Fruit fly (Drosophila melanogaster): ENCODE measurements around the gene JTBR.

The JTBR gene

DNA sequence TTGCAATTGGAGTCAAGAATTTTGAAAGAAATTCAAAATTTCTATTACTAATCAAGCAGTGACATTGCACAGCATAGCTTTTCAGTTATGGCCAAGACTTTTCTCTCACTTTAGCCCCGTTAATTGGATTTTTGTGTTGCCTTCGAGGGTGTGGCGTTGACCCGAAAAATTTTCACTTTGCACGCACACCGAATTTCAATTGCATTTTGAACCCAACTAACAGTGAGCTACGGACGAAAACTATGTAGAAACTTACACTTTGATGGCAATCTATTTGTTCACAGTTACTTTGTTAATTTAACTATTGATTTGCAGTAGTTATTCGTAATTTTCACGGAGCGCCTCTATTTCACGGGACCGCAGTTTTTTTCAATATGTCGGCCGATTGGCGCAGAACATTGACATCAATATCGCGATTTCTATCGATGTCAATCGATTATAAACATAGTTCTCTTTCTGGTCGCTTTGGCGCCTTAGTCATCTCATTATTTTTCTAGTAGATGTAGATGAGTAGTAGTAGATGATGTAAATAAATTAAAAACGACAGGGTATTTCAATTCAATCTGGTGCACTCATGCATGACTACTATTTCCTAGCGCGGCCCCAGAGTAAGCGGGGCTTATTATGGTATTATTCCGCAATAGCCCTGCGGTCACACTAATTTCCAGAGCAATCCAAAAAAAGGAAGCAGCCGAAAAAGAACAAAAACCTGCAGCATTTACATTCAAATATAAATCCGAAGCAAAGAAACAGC is 7.5 kb downstream of the JTBR start, which contains the start of the genes alpha-Spec, dlt and Cdc37 (continued):
- TF ChIP-seq unc-4 (GFP tag; IDR thresholded peaks at IDR 0.05; ENCODE audit: partially characterized antibody) (peak; percentile 82), Pdp1 (GFP tag; optimal IDR thresholded peaks at IDR 0.05) (peak in 1 of 2 experiments; percentile 23), tx (GFP tag; optimal IDR thresholded peaks at IDR 0.05) (no peak), CG34224 (GFP tag; IDR thresholded peaks at IDR 0.05; ENCODE audit: partially characterized antibody) (peak; percentile 73; the same call in 2 of the 3 replicates), Scr (GFP tag; IDR thresholded peaks at IDR 0.05; ENCODE audit: partially characterized antibody) (peak; percentile 78), hth (optimal IDR thresholded peaks at IDR 0.05) (no peak), CG8944 (GFP tag; optimal IDR thresholded peaks at IDR 0.05) (no peak), Ets65A (GFP tag) (no peak), Dad (GFP tag; optimal IDR thresholded peaks at IDR 0.05) (no peak), CG2129 (GFP tag; IDR thresholded peaks at IDR 0.05; ENCODE audit: partially characterized antibody) (peak; percentile 38; the same call in 1 of the 2 replicates), CG8924 (tag; optimal IDR thresholded peaks at IDR 0.05) (peak; percentile 22), CG6765 (GFP tag; optimal IDR thresholded peaks at IDR 0.05) (no peak), Trl (optimal IDR thresholded peaks at IDR 0.05) (no peak), Trl (GFP tag; optimal IDR thresholded peaks at IDR 0.05) (no peak), ssp (GFP tag; IDR thresholded peaks at IDR 0.05) (0 out of 2 replicates have a peak, but pooled peaks have one; percentile 19), CG3281 (GFP tag; optimal IDR thresholded peaks at IDR 0.05) (no peak), wor (GFP tag; IDR thresholded peaks at IDR 0.05) (no peak), bcd (GFP tag; optimal IDR thresholded peaks at IDR 0.05) (no peak), bsh (GFP tag; optimal IDR thresholded peaks at IDR 0.05) (peak; percentile 15 to 58), CG1602 (GFP tag; optimal IDR thresholded peaks at IDR 0.05) (no peak), tll (GFP tag; optimal IDR thresholded peaks at IDR 0.05) (no peak), CG18619 (GFP tag; optimal IDR thresholded peaks at IDR 0.05) (no peak), chinmo (GFP tag; IDR thresholded peaks at IDR 0.05; ENCODE audit: partially characterized antibody) (peak; percentile 88), Bteb2 (GFP tag; optimal IDR thresholded peaks at IDR 0.05) (peak; percentile 6), dm (GFP tag; optimal IDR thresholded peaks at IDR 0.05) (no peak), CG7271 (tag; optimal IDR thresholded peaks at IDR 0.05) (peak; percentile 54), knrl (GFP tag; IDR thresholded peaks at IDR 0.05; ENCODE audit: partially characterized antibody) (peak; percentile 78), eyg (GFP tag; optimal IDR thresholded peaks at IDR 0.05) (peak; percentile 34), Mrtf (GFP tag; IDR thresholded peaks at IDR 0.05) (no peak), BEAF-32 (GFP tag; optimal IDR thresholded peaks at IDR 0.05) (peak; percentile 86), HmgZ (tag; optimal IDR thresholded peaks at IDR 0.05) (peak; percentile 32), CG7556 (GFP tag; optimal IDR thresholded peaks at IDR 0.05) (no peak), tna (GFP tag; IDR thresholded peaks at IDR 0.05; ENCODE audit: partially characterized antibody) (peak; percentile 74), sc (optimal IDR thresholded peaks at IDR 0.05) (no peak), sc (GFP tag; optimal IDR thresholded peaks at IDR 0.05) (no peak), CG10543 (GFP tag; optimal IDR thresholded peaks at IDR 0.05) (no peak), CG15514 (GFP tag; optimal IDR thresholded peaks at IDR 0.05) (peak; percentile 91), CG15073 (GFP tag; optimal IDR thresholded peaks at IDR 0.05) (no peak), cg (GFP tag; optimal IDR thresholded peaks at IDR 0.05) (peak; percentile 75), HLH4C (GFP tag; IDR thresholded peaks at IDR 0.05; ENCODE audit: partially characterized antibody) (peak; percentile 88), CG1603 (tag; optimal IDR thresholded peaks at IDR 0.05) (peak; percentile 47), CG4328 (GFP tag; optimal IDR thresholded peaks at IDR 0.05) (no peak), Bdp1 (GFP tag; optimal IDR thresholded peaks at IDR 0.05) (no peak), Med (GFP tag) (peak; percentile 91), sug (tag; optimal IDR thresholded peaks at IDR 0.05) (peak; percentile 38), da (GFP tag; optimal IDR thresholded peaks at IDR 0.05) (no peak), esg (GFP tag; conservative IDR thresholded peaks at IDR 0.05) (no peak), CG8388 (GFP tag; optimal IDR thresholded peaks at IDR 0.05) (peak; percentile 2), Deaf1 (tag; optimal IDR thresholded peaks at IDR 0.05) (peak; percentile 46)
